Fruit fly (Drosophila melanogaster) whole organism, pupa: ENCODE data around the gene melt.
A peak's percentile ranks its signal among the peaks of the same experiment; 100 is the strongest.

Experiments
- CG10348 ChIP-seq: fragments of 200-800 bp; sonication (Bioruptor generic); IDR thresholded peaks from 2 replicates; pipeline ENCODE4 v1.3.6; 2022; ENCODE audit warnings: missing biosample characterization, missing genetic modification characterization
- CG12605 ChIP-seq: fragments of 200-800 bp; sonication (Bioruptor generic); IDR thresholded peaks from 2 replicates; pipeline ENCODE4 v1.3.6; 2022; ENCODE audit warnings: missing biosample characterization, missing genetic modification characterization
- CG13204 ChIP-seq: fragments of 200-800 bp; sonication (Bioruptor generic); optimal IDR thresholded peaks from 2 replicates; lab custom pipeline; 2018; ENCODE audit warnings: missing biosample characterization, mild to moderate bottlenecking, missing genetic modification characterization, moderate library complexity
- CG14655 ChIP-seq: fragments of 200-800 bp; sonication (Bioruptor generic); optimal IDR thresholded peaks from 3 replicates; lab custom pipeline; 2017; ENCODE audit warnings: mild to moderate bottlenecking, missing biosample characterization, missing genetic modification reagents, missing genetic modification characterization
- CG15710 ChIP-seq: fragments of 200-800 bp; sonication (Bioruptor generic); optimal IDR thresholded peaks from 2 replicates; lab custom pipeline; 2018; ENCODE audit warnings: missing biosample characterization, mild to moderate bottlenecking, missing genetic modification characterization, moderate library complexity
- CG17806 ChIP-seq: fragments of 200-800 bp; sonication (Bioruptor generic); optimal IDR thresholded peaks from 2 replicates; lab custom pipeline; 2018; ENCODE audit warnings: missing biosample characterization, mild to moderate bottlenecking, missing genetic modification characterization, moderate library complexity
- CG32121 ChIP-seq: fragments of 200-800 bp; sonication (Bioruptor generic); IDR thresholded peaks from 2 replicates; pipeline ENCODE4 v1.3.6; 2022; ENCODE audit warnings: missing biosample characterization, missing genetic modification characterization
- CG34367 ChIP-seq: fragments of 200-800 bp; sonication (Bioruptor generic); optimal IDR thresholded peaks from 2 replicates; lab custom pipeline; 2018; ENCODE audit warnings: missing biosample characterization, mild to moderate bottlenecking, missing genetic modification characterization
- CG4496 ChIP-seq: fragments of 200-800 bp; sonication (Bioruptor generic); IDR thresholded peaks from 3 replicates; pipeline ENCODE4 v1.3.6; 2022; ENCODE audit warnings: missing biosample characterization, missing genetic modification characterization
- CG8159 ChIP-seq: fragments of 200-800 bp; sonication (Bioruptor generic); optimal IDR thresholded peaks from 3 replicates; lab custom pipeline; 2018; ENCODE audit warnings: missing biosample characterization, mild to moderate bottlenecking, missing genetic modification characterization, moderate library complexity
- CG8301 ChIP-seq: fragments of 200-800 bp; sonication (Bioruptor generic); optimal IDR thresholded peaks from 2 replicates; lab custom pipeline; 2018; ENCODE audit warnings: missing biosample characterization, mild to moderate bottlenecking, missing genetic modification characterization
- CG9948 ChIP-seq: fragments of 200-800 bp; sonication (Bioruptor generic); optimal IDR thresholded peaks from 2 replicates; lab custom pipeline; 2018; ENCODE audit warnings: missing biosample characterization, mild to moderate bottlenecking, missing genetic modification characterization, moderate library complexity
- D1 ChIP-seq: fragments of 200-800 bp; sonication (Bioruptor generic); optimal IDR thresholded peaks from 2 replicates; lab custom pipeline; 2018; ENCODE audit warnings: missing biosample characterization, mild to moderate bottlenecking, missing genetic modification characterization, moderate library complexity
- EcR ChIP-seq: fragments of 200-800 bp; sonication (Bioruptor generic); optimal IDR thresholded peaks from 3 replicates; lab custom pipeline; 2019; ENCODE audit warnings: missing biosample characterization, missing genetic modification characterization, mild to moderate bottlenecking, moderate library complexity, missing genetic modification reagents
- Ets98B ChIP-seq: fragments of 200-800 bp; sonication (Bioruptor generic); IDR thresholded peaks from 2 replicates; pipeline ENCODE4 v1.3.6; 2022; ENCODE audit warnings: missing biosample characterization, missing genetic modification characterization
- Pif1A ChIP-seq: fragments of 200-800 bp; sonication (Bioruptor generic); optimal IDR thresholded peaks from 3 replicates; lab custom pipeline; 2016; ENCODE audit warnings: missing biosample characterization, missing genetic modification characterization
- Pif1B ChIP-seq: fragments of 200-800 bp; sonication (Bioruptor generic); optimal IDR thresholded peaks from 3 replicates; lab custom pipeline; 2016; ENCODE audit warnings: missing biosample characterization, missing genetic modification characterization
- Snoo ChIP-seq: fragments of 200-800 bp; sonication (Bioruptor generic); optimal IDR thresholded peaks from 3 replicates; lab custom pipeline; 2017; ENCODE audit warnings: missing biosample characterization, mild to moderate bottlenecking, missing genetic modification characterization, inconsistent platforms
- fd96Ca ChIP-seq: fragments of 200-800 bp; sonication (Bioruptor generic); IDR thresholded peaks from 3 replicates; pipeline ENCODE4 v1.3.6; 2022; ENCODE audit warnings: missing biosample characterization, missing genetic modification characterization
- gl ChIP-seq: fragments of 200-800 bp; sonication (Bioruptor generic); optimal IDR thresholded peaks from 2 replicates; lab custom pipeline; 2018; ENCODE audit warnings: missing biosample characterization, mild to moderate bottlenecking, missing genetic modification characterization
- rn ChIP-seq: fragments of 200-800 bp; sonication (Bioruptor generic); IDR thresholded peaks from 2 replicates; pipeline ENCODE4 v1.3.6; 2022; ENCODE audit warnings: missing biosample characterization, missing genetic modification characterization

The melt gene

DNA sequence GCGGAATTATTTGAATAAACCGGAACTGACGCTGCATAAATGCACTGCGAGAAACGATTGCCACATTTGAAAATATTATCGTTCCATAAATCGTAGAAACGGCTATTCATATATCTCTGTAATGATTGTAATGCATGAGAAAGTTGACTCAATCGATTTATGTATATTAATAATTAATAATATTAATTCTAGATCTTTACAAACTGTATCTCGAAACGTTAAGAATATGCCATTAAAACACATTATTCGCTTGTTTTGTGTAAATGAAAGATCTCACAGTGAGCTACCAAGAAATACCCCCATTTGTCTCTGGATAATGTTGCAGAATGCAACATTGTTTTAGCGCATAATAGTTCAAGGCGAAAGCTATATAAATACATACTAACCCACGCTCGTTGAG is 15.5 kb downstream of the melt start:
- peak; percentile 87 for TF ChIP-seq CG17806
- TF ChIP-seq CG9948 (tag; lab: Kevin White, UChicago) = peak; percentile 86
- peak; percentile 90 for TF ChIP-seq CG8159 (tag; lab: Kevin White, UChicago)
- TF ChIP-seq Snoo (tag; lab: Kevin White, UChicago) = peak; percentile 49
- peak; percentile 68 for TF ChIP-seq CG12605 (GFP tag; lab: Robert Waterston, UW)
- no peak for TF ChIP-seq EcR
- TF ChIP-seq rn (GFP tag; lab: Robert Waterston, UW) = 0 out of 2 replicates have a peak, but pooled peaks have one; percentile 31
- peak; percentile 35; the same call in 1 of the 2 replicates for TF ChIP-seq Ets98B
- TF ChIP-seq CG10348 (GFP tag; lab: Robert Waterston, UW) = no peak
- TF ChIP-seq CG4496 (GFP tag; lab: Robert Waterston, UW) = peak; percentile 77
- peak; percentile 19 for TF ChIP-seq CG13204 (GFP tag; lab: Kevin White, UChicago)
- TF ChIP-seq fd96Ca (GFP tag; lab: Robert Waterston, UW) = peak; percentile 62; the same call in 2 of the 3 replicates
- peak; percentile 55; the same call in 1 of the 2 replicates for TF ChIP-seq CG32121 (GFP tag; lab: Robert Waterston, UW)
- peak; percentile 92 for TF ChIP-seq CG14655
- peak; percentile 86 for TF ChIP-seq CG15710
- peak; percentile 30 for TF ChIP-seq gl
- TF ChIP-seq CG8301 (tag; lab: Kevin White, UChicago) = peak; percentile 88
- peak; percentile 66 for TF ChIP-seq Pif1A (GFP tag; lab: Kevin White, UChicago)
- peak; percentile 51 for TF ChIP-seq D1 (tag; lab: Kevin White, UChicago)
- TF ChIP-seq CG34367 = peak; percentile 85
- peak; percentile 67 for TF ChIP-seq Pif1B (GFP tag; lab: Kevin White, UChicago)
- TF ChIP-seq, all 21 proteins: peak for 19

DNA sequence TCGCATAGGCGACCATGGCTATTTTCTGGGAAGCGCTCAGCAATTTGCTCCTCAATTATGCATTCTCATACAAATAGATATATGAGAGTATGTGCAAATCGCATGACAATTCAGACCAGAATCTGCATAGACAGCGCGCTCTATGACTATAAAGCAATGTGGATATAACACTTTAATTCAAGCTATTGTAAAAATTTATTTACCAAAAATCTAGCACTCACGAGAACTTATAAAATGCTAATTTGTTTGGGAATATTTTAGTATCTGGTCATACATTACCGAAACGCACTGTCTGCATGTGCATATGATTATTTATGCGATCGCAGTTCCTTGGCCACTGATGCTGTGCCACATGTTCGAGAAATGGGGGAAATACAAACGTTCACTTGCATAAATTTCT is 16.5 kb downstream of the melt start:
- TF ChIP-seq CG17806 = peak; percentile 86
- TF ChIP-seq CG34367 = peak; percentile 76
- peak; percentile 81 for TF ChIP-seq CG9948 (tag; lab: Kevin White, UChicago)
- TF ChIP-seq D1 (tag; lab: Kevin White, UChicago) = peak; percentile 41
- TF ChIP-seq EcR = no peak
- TF ChIP-seq CG15710 = peak; percentile 82
- TF ChIP-seq CG10348 (GFP tag; lab: Robert Waterston, UW) = peak; percentile 48; the same call in 1 of the 2 replicates
- peak; percentile 90 for TF ChIP-seq CG14655
- peak; percentile 82 for TF ChIP-seq CG8159 (tag; lab: Kevin White, UChicago)
- peak; percentile 75 for TF ChIP-seq gl
- peak; percentile 85 for TF ChIP-seq CG32121 (GFP tag; lab: Robert Waterston, UW)
- TF ChIP-seq Pif1B (GFP tag; lab: Kevin White, UChicago) = peak; percentile 69
- TF ChIP-seq CG12605 (GFP tag; lab: Robert Waterston, UW) = peak; percentile 90
- TF ChIP-seq fd96Ca (GFP tag; lab: Robert Waterston, UW) = peak; percentile 90
- peak; percentile 90 for TF ChIP-seq Ets98B
- TF ChIP-seq CG8301 (tag; lab: Kevin White, UChicago) = peak; percentile 90
- peak; percentile 95 for TF ChIP-seq CG4496 (GFP tag; lab: Robert Waterston, UW)
- peak; percentile 77 for TF ChIP-seq rn (GFP tag; lab: Robert Waterston, UW)
- TF ChIP-seq CG13204 (GFP tag; lab: Kevin White, UChicago) = peak; percentile 48
- TF ChIP-seq Pif1A (GFP tag; lab: Kevin White, UChicago) = peak; percentile 82
- TF ChIP-seq Snoo (tag; lab: Kevin White, UChicago) = peak; percentile 8

DNA sequence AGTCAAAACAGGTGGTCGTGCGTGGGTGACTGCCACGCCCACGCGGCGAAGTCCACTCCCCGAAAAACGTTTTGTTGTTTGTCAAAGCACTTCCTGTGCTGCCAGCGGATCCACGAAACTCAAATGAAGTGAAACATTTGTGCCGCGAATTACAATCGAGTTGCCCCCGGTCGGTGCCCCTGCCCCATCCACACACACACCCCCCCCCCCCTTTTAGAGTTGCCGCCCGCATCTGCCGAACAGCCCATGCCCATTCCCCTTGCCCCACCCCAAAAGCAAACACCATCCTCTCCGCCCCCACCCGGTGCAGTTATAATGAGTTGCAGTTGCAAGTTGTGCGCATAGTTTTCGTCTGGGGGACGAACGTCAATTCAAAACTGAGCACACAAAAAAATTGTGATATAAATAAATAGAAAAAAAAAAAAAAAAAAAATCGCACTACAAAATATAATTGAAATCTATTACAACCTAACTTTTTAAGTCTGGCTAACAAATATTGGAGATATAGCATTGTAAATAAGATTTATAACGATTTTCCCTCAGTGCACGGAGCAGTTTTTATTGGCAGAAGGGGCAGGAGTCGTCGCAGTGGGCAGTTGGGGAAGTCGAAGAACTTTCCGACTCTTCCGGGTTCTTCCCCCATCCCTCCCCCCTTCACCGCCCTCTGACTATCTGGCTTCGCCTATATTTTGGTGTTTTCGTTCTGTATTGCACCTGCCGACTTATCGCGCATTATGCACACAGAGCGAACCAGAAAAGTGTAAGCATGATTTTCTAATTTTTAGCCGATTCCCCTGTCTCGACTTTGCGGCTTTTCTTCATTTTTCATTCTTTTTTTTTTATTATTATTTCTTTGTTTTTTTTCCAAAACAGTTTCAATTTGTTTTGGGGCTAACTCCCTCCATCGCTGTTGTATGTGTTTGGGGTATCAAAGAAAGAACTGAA is 17.5 kb downstream of the melt start:
- TF ChIP-seq CG32121 (GFP tag; lab: Robert Waterston, UW) (peak; percentile 75), fd96Ca (GFP tag; lab: Robert Waterston, UW) (peak; percentile 68), CG8301 (tag; lab: Kevin White, UChicago) (peak; percentile 63), CG4496 (GFP tag; lab: Robert Waterston, UW) (peak; percentile 85; the same call in 2 of the 3 replicates), CG8159 (tag; lab: Kevin White, UChicago) (peak; percentile 45), CG9948 (tag; lab: Kevin White, UChicago) (peak; percentile 53), CG15710 (peak; percentile 15), gl (no peak), rn (GFP tag; lab: Robert Waterston, UW) (peak; percentile 50; the same call in 1 of the 2 replicates), Ets98B (peak; percentile 83), CG14655 (peak; percentile 72), Pif1A (GFP tag; lab: Kevin White, UChicago) (peak; percentile 55), EcR (no peak), CG12605 (GFP tag; lab: Robert Waterston, UW) (peak; percentile 70), Snoo (tag; lab: Kevin White, UChicago) (no peak), CG13204 (GFP tag; lab: Kevin White, UChicago) (no peak), CG10348 (GFP tag; lab: Robert Waterston, UW) (no peak), CG17806 (peak; percentile 44), CG34367 (no peak), Pif1B (GFP tag; lab: Kevin White, UChicago) (peak; percentile 47), D1 (tag; lab: Kevin White, UChicago) (no peak)

DNA sequence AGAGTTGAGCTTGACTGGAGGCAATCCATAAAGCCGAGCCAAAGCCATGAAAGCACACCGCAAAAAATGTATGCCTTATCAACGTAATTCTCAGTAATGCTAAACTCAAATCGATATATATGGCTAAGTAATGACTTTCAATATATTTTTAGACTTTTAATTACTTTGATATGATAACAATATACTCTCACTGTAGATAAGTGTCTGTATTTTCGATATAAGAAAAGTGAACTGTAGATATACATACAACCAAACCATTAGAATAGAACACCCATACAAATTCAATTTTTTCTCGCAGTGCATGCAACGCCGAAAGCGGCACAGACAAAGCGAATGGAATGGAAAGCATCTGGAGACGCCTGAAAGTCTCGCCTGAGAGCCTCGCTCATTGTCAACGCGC is 19.3 kb downstream of the melt start:
- TF ChIP-seq CG9948 (tag; lab: Kevin White, UChicago) (peak; percentile 75), EcR (no peak), CG17806 (peak; percentile 82), CG10348 (GFP tag; lab: Robert Waterston, UW) (no peak), D1 (tag; lab: Kevin White, UChicago) (peak; percentile 39), Pif1B (GFP tag; lab: Kevin White, UChicago) (peak; percentile 57), gl (peak; percentile 49), CG15710 (peak; percentile 80), fd96Ca (GFP tag; lab: Robert Waterston, UW) (no peak), CG13204 (GFP tag; lab: Kevin White, UChicago) (peak; percentile 46), Snoo (tag; lab: Kevin White, UChicago) (peak; percentile 46), CG12605 (GFP tag; lab: Robert Waterston, UW) (no peak), CG14655 (peak; percentile 80), Pif1A (GFP tag; lab: Kevin White, UChicago) (peak; percentile 82), CG4496 (GFP tag; lab: Robert Waterston, UW) (peak; percentile 58; the same call in 2 of the 3 replicates), CG8159 (tag; lab: Kevin White, UChicago) (peak; percentile 87), rn (GFP tag; lab: Robert Waterston, UW) (no peak), CG8301 (tag; lab: Kevin White, UChicago) (peak; percentile 76), CG34367 (peak; percentile 63), CG32121 (GFP tag; lab: Robert Waterston, UW) (peak; percentile 50), Ets98B (peak; percentile 39)
